Fruit fly (Drosophila melanogaster) whole organism, embryonic: ENCODE measurements around the gene Cbl.

Source experiments
- Atf6 ChIP-seq: fragments of 200-800 bp; sonication (Bioruptor generic); IDR thresholded peaks from 2 replicates; pipeline ENCODE4 v1.3.6; 2022; ENCODE audit warnings: missing biosample characterization, missing genetic modification characterization
- Awh ChIP-seq: fragments of 200-800 bp; sonication (Bioruptor generic); IDR thresholded peaks from 2 replicates; pipeline ENCODE4, ENCODE4 v1.3.6; 2022; ENCODE audit warnings: missing biosample characterization, missing genetic modification characterization
- CG10209 ChIP-seq: fragments of 200-800 bp; sonication (Bioruptor generic); optimal IDR thresholded peaks from 3 replicates; lab custom pipeline; 2017; ENCODE audit warnings: missing biosample characterization, mild to moderate bottlenecking, missing genetic modification characterization, missing genetic modification reagents
- CG11093 ChIP-seq: fragments of 200-800 bp; sonication (Bioruptor generic); IDR thresholded peaks from 3 replicates; pipeline ENCODE4 v1.3.6; 2022; ENCODE audit warnings: missing biosample characterization, missing genetic modification characterization
- CG11398 ChIP-seq: fragments of 200-800 bp; sonication (Bioruptor generic); optimal IDR thresholded peaks from 2 replicates; lab custom pipeline; 2016; ENCODE audit warnings: missing biosample characterization, missing genetic modification characterization
- CG12659 ChIP-seq: fragments of 200-800 bp; sonication (Bioruptor generic); optimal IDR thresholded peaks from 3 replicates; lab custom pipeline; 2017; ENCODE audit warnings: mild to moderate bottlenecking, missing biosample characterization, missing genetic modification reagents, missing genetic modification characterization
- CG12942 ChIP-seq: fragments of 200-800 bp; sonication (Bioruptor generic); optimal IDR thresholded peaks from 3 replicates; lab custom pipeline; 2016; ENCODE audit warnings: missing biosample characterization, missing genetic modification characterization
- CG1603 ChIP-seq: fragments of 200-800 bp; sonication (Bioruptor generic); optimal IDR thresholded peaks from 2 replicates; lab custom pipeline; 2019; ENCODE audit warnings: missing biosample characterization, mild to moderate bottlenecking, missing genetic modification characterization, moderate library complexity
- CG16863 ChIP-seq: fragments of 200-800 bp; sonication (Bioruptor generic); optimal IDR thresholded peaks from 3 replicates; lab custom pipeline; 2016; ENCODE audit warnings: missing biosample characterization, missing genetic modification characterization
- CG17359 ChIP-seq: fragments of 200-800 bp; sonication (Bioruptor generic); optimal IDR thresholded peaks from 3 replicates; lab custom pipeline; 2018; ENCODE audit warnings: missing biosample characterization, mild to moderate bottlenecking, missing genetic modification characterization, moderate library complexity
- CG17612 ChIP-seq: fragments of 200-800 bp; sonication (Bioruptor generic); IDR thresholded peaks from 2 replicates; pipeline ENCODE4 v1.3.6; 2022; ENCODE audit warnings: missing biosample characterization, missing genetic modification characterization
- CG3838 ChIP-seq: fragments of 200-800 bp; sonication (Bioruptor generic); optimal IDR thresholded peaks from 3 replicates; lab custom pipeline; 2016; ENCODE audit warnings: missing biosample characterization, missing genetic modification characterization
- CG4854 ChIP-seq: fragments of 200-800 bp; sonication (Bioruptor generic); optimal IDR thresholded peaks from 2 replicates; lab custom pipeline; 2016; ENCODE audit warnings: missing biosample characterization, missing genetic modification characterization, inconsistent platforms
- CG5180 ChIP-seq: fragments of 200-800 bp; sonication (Bioruptor generic); optimal IDR thresholded peaks from 3 replicates; lab custom pipeline; 2017; ENCODE audit warnings: missing biosample characterization, missing genetic modification characterization, mild to moderate bottlenecking, moderate library complexity, missing genetic modification reagents
- CG6654 ChIP-seq: fragments of 200-800 bp; sonication (Bioruptor generic); optimal IDR thresholded peaks from 2 replicates; lab custom pipeline; 2017; ENCODE audit warnings: missing biosample characterization, mild to moderate bottlenecking, missing genetic modification characterization
- CG8924 ChIP-seq: fragments of 200-800 bp; optimal IDR thresholded peaks from 3 replicates; lab custom pipeline; 2019; ENCODE audit warnings: missing biosample characterization, mild to moderate bottlenecking, missing genetic modification characterization, moderate library complexity
- CG9817 ChIP-seq: fragments of 200-800 bp; sonication (Bioruptor generic); optimal IDR thresholded peaks from 2 replicates; lab custom pipeline; 2018; ENCODE audit warnings: missing biosample characterization, mild to moderate bottlenecking, missing genetic modification characterization, moderate library complexity
- CrebB ChIP-seq: fragments of 200-800 bp; sonication (Bioruptor generic); optimal IDR thresholded peaks from 3 replicates; lab custom pipeline; 2018; ENCODE audit warnings: missing biosample characterization, mild to moderate bottlenecking, missing genetic modification characterization
- Dfd ChIP-seq, 2 experiments: fragments of >200 bp; optimal IDR thresholded peaks; 2 replicates each; lab custom pipeline; 2017; ENCODE audit warnings: missing biosample characterization in 2 of 2, missing genetic modification characterization in 2 of 2
- E2f1 ChIP-seq: fragments of 200-800 bp; sonication (Bioruptor generic); IDR thresholded peaks from 2 replicates; pipeline ENCODE4 v1.3.6; 2022; ENCODE audit warnings: missing biosample characterization, missing genetic modification characterization
- Eip74EF ChIP-seq, 2 experiments: fragments of 200-800 bp in 1 of 2; fragments of >200 bp in 1 of 2; sonication (Bioruptor generic) in 1 of 2; optimal IDR thresholded peaks; 2 replicates each; lab custom pipeline; 2017 to 2019; ENCODE audit warnings: missing biosample characterization in 2 of 2, missing genetic modification characterization in 2 of 2, mild to moderate bottlenecking in 1 of 2, moderate library complexity in 1 of 2
- Fer3 ChIP-seq: fragments of 200-800 bp; sonication (Bioruptor generic); optimal IDR thresholded peaks from 2 replicates; lab custom pipeline; 2018; ENCODE audit warnings: missing biosample characterization, mild to moderate bottlenecking, missing genetic modification characterization, moderate library complexity
- HHEX ChIP-seq: fragments of 200-800 bp; sonication (Bioruptor generic); optimal IDR thresholded peaks from 3 replicates; lab custom pipeline; 2017; ENCODE audit warnings: missing biosample characterization, mild to moderate bottlenecking, missing genetic modification characterization, missing genetic modification reagents
- HLH3B ChIP-seq: fragments of 200-800 bp; sonication (Bioruptor generic); IDR thresholded peaks from 2 replicates; pipeline ENCODE4 v1.3.6; 2022; ENCODE audit warnings: missing biosample characterization, missing genetic modification characterization
- HLH54F ChIP-seq: fragments of 200-800 bp; sonication (Bioruptor generic); optimal IDR thresholded peaks from 3 replicates; lab custom pipeline; 2016; ENCODE audit warnings: missing biosample characterization, missing genetic modification characterization
- Meics ChIP-seq: fragments of 200-800 bp; sonication (Bioruptor generic); optimal IDR thresholded peaks from 2 replicates; lab custom pipeline; 2017; ENCODE audit warnings: missing biosample characterization, mild to moderate bottlenecking, missing genetic modification characterization
- NC2β ChIP-seq: fragments of 200-800 bp; sonication (Bioruptor generic); optimal IDR thresholded peaks from 2 replicates; lab custom pipeline; 2016; ENCODE audit warnings: missing biosample characterization, missing genetic modification characterization
- Nf-YA ChIP-seq: fragments of 200-800 bp; sonication (Bioruptor generic); IDR thresholded peaks from 2 replicates; pipeline ENCODE4 v1.3.6; 2022; ENCODE audit warnings: missing biosample characterization, missing genetic modification characterization
- PHDP ChIP-seq: fragments of 200-800 bp; sonication (Bioruptor generic); optimal IDR thresholded peaks from 3 replicates; lab custom pipeline; 2018; ENCODE audit warnings: missing biosample characterization, mild to moderate bottlenecking, missing genetic modification characterization, moderate library complexity
- Ptx1 ChIP-seq: fragments of 200-800 bp; sonication (Bioruptor generic); IDR thresholded peaks from 2 replicates; pipeline ENCODE4 v1.3.6; 2022; ENCODE audit warnings: missing biosample characterization, missing genetic modification characterization
- ato ChIP-seq: fragments of 200-800 bp; sonication (Bioruptor generic); IDR thresholded peaks from 2 replicates; pipeline ENCODE4 v1.3.6; 2022; ENCODE audit warnings: missing biosample characterization, missing genetic modification characterization; ENCODE audit not compliant: partially characterized antibody
- dati ChIP-seq: fragments of 200-800 bp; sonication (Bioruptor generic); IDR thresholded peaks from 2 replicates; pipeline ENCODE4 v1.3.6; 2022; ENCODE audit warnings: missing biosample characterization, missing genetic modification characterization
- disco-r ChIP-seq: fragments of 200-800 bp; sonication (Bioruptor generic); optimal IDR thresholded peaks from 2 replicates; lab custom pipeline; 2016; ENCODE audit warnings: missing biosample characterization, missing genetic modification characterization
- fd64A ChIP-seq: fragments of 200-800 bp; sonication (Bioruptor generic); optimal IDR thresholded peaks from 3 replicates; lab custom pipeline; 2018; ENCODE audit warnings: missing biosample characterization, mild to moderate bottlenecking, missing genetic modification characterization
- gce ChIP-seq: fragments of 200-800 bp; sonication (Bioruptor generic); IDR thresholded peaks from 3 replicates; pipeline ENCODE4 v1.3.6; 2022; ENCODE audit warnings: missing biosample characterization, missing genetic modification characterization
- hth ChIP-seq: fragments of >200 bp; optimal IDR thresholded peaks from 2 replicates; lab custom pipeline; 2017; ENCODE audit warnings: inconsistent platforms
- jing ChIP-seq: fragments of 200-800 bp; sonication (Bioruptor generic); optimal IDR thresholded peaks from 2 replicates; lab custom pipeline; 2018; ENCODE audit warnings: missing biosample characterization, mild to moderate bottlenecking, missing genetic modification characterization
- mirr ChIP-seq: fragments of 200-800 bp; sonication (Bioruptor generic); optimal IDR thresholded peaks from 3 replicates; lab custom pipeline; 2018; ENCODE audit warnings: missing biosample characterization, mild to moderate bottlenecking, missing genetic modification characterization
- nau ChIP-seq: fragments of 200-800 bp; sonication (Bioruptor generic); optimal IDR thresholded peaks from 3 replicates; lab custom pipeline; 2017; ENCODE audit warnings: missing biosample characterization, mild to moderate bottlenecking, missing genetic modification characterization, missing genetic modification reagents
- nerfin-2 ChIP-seq: fragments of 200-800 bp; sonication (Bioruptor generic); IDR thresholded peaks from 2 replicates; pipeline ENCODE4 v1.3.6; 2022; ENCODE audit warnings: missing biosample characterization, missing genetic modification characterization; ENCODE audit not compliant: partially characterized antibody
- prd ChIP-seq, 3 experiments: fragments of >200 bp in 2 of 3; fragments of 200-800 bp in 1 of 3; sonication (Bioruptor generic) in 1 of 3; optimal IDR thresholded peaks in 2 of 3; IDR thresholded peaks in 1 of 3; 2 replicates in 2 of 3; 3 replicates in 1 of 3; pipeline versions ENCODE4 v1.3.6 to Lab custom; 2017 to 2022; ENCODE audit warnings: missing biosample characterization in 1 of 3, missing genetic modification characterization in 1 of 3
- pum ChIP-seq: fragments of 200-800 bp; sonication (Bioruptor generic); optimal IDR thresholded peaks from 2 replicates; lab custom pipeline; 2016; ENCODE audit warnings: missing biosample characterization, missing genetic modification characterization
- seq ChIP-seq: fragments of 200-800 bp; sonication (Bioruptor generic); IDR thresholded peaks from 2 replicates; pipeline ENCODE4 v1.3.6; 2022; ENCODE audit warnings: missing biosample characterization, missing genetic modification characterization
- sima ChIP-seq: fragments of 200-800 bp; sonication (Bioruptor generic); optimal IDR thresholded peaks from 2 replicates; lab custom pipeline; 2016; ENCODE audit warnings: missing biosample characterization, missing genetic modification characterization
- tio ChIP-seq: fragments of 200-800 bp; sonication (Bioruptor generic); optimal IDR thresholded peaks from 2 replicates; lab custom pipeline; 2017; ENCODE audit warnings: missing biosample characterization, missing genetic modification characterization, inconsistent platforms
- twi ChIP-seq: fragments of 200-800 bp; optimal IDR thresholded peaks from 2 replicates; lab custom pipeline; 2019; ENCODE audit warnings: missing biosample characterization, mild to moderate bottlenecking, missing genetic modification characterization, moderate library complexity
- unc-4 ChIP-seq: fragments of 200-800 bp; sonication (Bioruptor generic); IDR thresholded peaks from 2 replicates; pipeline ENCODE4 v1.3.6; 2022; ENCODE audit warnings: missing biosample characterization, missing genetic modification characterization; ENCODE audit not compliant: partially characterized antibody
- vnd ChIP-seq: fragments of 200-800 bp; sonication (Bioruptor generic); IDR thresholded peaks from 3 replicates; pipeline ENCODE4 v1.3.6; 2022; ENCODE audit warnings: missing biosample characterization, missing genetic modification characterization; ENCODE audit not compliant: partially characterized antibody

Gene Cbl

dm6 chr3L:8441745-8442575 lies 17.2 kb downstream of the Cbl start, which contains the start of gene Unr (continued):
- TF ChIP-seq pum (peak; percentile 81), CG4854 (GFP tag; lab: Kevin White, UChicago) (peak; percentile 65), twi (peak; percentile 52), PHDP (peak; percentile 71), sima (GFP tag; lab: Kevin White, UChicago) (peak; percentile 5), Nf-YA (GFP tag; lab: Robert Waterston, UW) (peak; percentile 74), CG8924 (peak; percentile 70), prd (optimal IDR thresholded peaks at IDR 0.05; lab: Kevin White, UChicago) (no peak), prd (GFP tag; IDR thresholded peaks at IDR 0.05; lab: Robert Waterston, UW) (peak; percentile 83), HLH3B (peak; percentile 65), fd64A (GFP tag; lab: Kevin White, UChicago) (no peak), CG5180 (GFP tag; lab: Kevin White, UChicago) (peak; percentile 6), CG11398 (GFP tag; lab: Kevin White, UChicago) (no peak), E2f1 (peak; percentile 75; the same call in 1 of the 2 replicates), mirr (GFP tag; lab: Kevin White, UChicago) (no peak), Ptx1 (GFP tag; lab: Robert Waterston, UW) (peak; percentile 76), CG17612 (GFP tag; lab: Robert Waterston, UW) (peak; percentile 48; the same call in 1 of the 2 replicates), Awh (GFP tag; lab: Robert Waterston, UW) (peak; percentile 28; the same call in 1 of the 2 replicates), HLH54F (GFP tag; lab: Kevin White, UChicago) (peak; percentile 89), CG12659 (GFP tag; lab: Kevin White, UChicago) (peak; percentile 85), Eip74EF (GFP tag; optimal IDR thresholded peaks at IDR 0.05; lab: Kevin White, UChicago) (peak in 1 of 2 experiments; percentile 60), ato (GFP tag; lab: Robert Waterston, UW) (no peak), tio (peak; percentile 58), vnd (GFP tag; lab: Robert Waterston, UW) (no peak), Fer3 (tag; lab: Kevin White, UChicago) (peak; percentile 71), disco-r (GFP tag; lab: Kevin White, UChicago) (peak; percentile 63), Dfd (GFP tag; optimal IDR thresholded peaks at IDR 0.05; lab: Kevin White, UChicago) (no peak), CG3838 (peak; percentile 68), CG16863 (GFP tag; lab: Kevin White, UChicago) (peak; percentile 63), CrebB (peak; percentile 52), CG1603 (peak; percentile 83), CG9817 (tag; lab: Kevin White, UChicago) (peak; percentile 74), CG17359 (tag; lab: Kevin White, UChicago) (peak; percentile 78), HHEX (GFP tag; lab: Kevin White, UChicago) (peak; percentile 73), nau (peak; percentile 47), CG6654 (peak; percentile 4), seq (GFP tag; lab: Robert Waterston, UW) (no peak), Meics (GFP tag; lab: Kevin White, UChicago) (peak; percentile 79), unc-4 (GFP tag; lab: Robert Waterston, UW) (no peak), CG11093 (GFP tag; lab: Robert Waterston, UW) (0 out of 3 replicates have a peak, but pooled peaks have one; percentile 24), CG10209 (GFP tag; lab: Kevin White, UChicago) (peak; percentile 69), NC2β (GFP tag; lab: Kevin White, UChicago) (peak; percentile 75), jing (GFP tag; lab: Kevin White, UChicago) (no peak), Atf6 (GFP tag; lab: Robert Waterston, UW) (peak; percentile 77), dati (GFP tag; lab: Robert Waterston, UW) (no peak), gce (GFP tag; lab: Robert Waterston, UW) (peak; percentile 74; the same call in 2 of the 3 replicates), CG12942 (GFP tag; lab: Kevin White, UChicago) (peak; percentile 76), hth (lab: Kevin White, UChicago) (no peak), nerfin-2 (GFP tag; lab: Robert Waterston, UW) (no peak)
